Fruit fly (Drosophila melanogaster): ENCODE data around the gene RpS10b.

The RpS10b gene

DNA sequence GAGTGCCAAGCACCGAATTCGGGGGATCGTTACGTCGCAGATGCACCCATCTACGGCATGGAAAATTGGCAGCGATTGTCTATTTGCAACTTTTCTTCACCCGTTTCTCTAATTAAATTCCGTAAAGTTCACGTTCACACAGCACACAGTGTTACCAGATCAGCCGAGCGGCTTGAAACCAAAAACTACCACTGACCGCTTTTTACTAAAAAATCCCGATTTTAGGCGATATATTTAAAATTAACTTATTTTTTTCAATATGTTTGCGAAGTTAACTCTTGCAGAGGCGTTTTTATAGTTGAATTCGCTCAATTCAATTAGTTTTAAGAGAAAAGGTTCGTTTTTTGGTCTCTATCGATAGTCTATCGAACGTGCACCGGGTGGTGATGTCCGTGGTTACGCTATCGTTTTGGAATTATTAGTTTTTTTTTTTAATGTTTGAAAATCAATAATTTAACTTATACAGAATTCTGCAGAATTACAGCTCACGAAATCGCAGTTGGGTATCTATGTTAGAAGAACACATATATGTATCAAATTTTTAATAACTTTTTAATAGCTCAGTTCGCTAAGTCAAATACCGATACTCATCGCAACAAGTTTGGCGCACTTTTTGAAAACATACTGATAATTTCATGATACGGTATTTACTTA lies 18.1 kb upstream of the RpS10b start, which contains the start of gene Tao (continued):
- TF ChIP-seq sd (tag; optimal IDR thresholded peaks at IDR 0.05) (no peak), sim (GFP tag; IDR thresholded peaks at IDR 0.05) (no peak), seq (GFP tag; IDR thresholded peaks at IDR 0.05) (no peak), Lhr (GFP tag; optimal IDR thresholded peaks at IDR 0.05) (no peak), NfI (GFP tag; optimal IDR thresholded peaks at IDR 0.05) (no peak), Ada2b (GFP tag; IDR thresholded peaks at IDR 0.05) (no peak), ac (GFP tag; optimal IDR thresholded peaks at IDR 0.05) (no peak), klu (GFP tag; IDR thresholded peaks at IDR 0.05) (no peak), CG15696 (tag; optimal IDR thresholded peaks at IDR 0.05) (no peak), salm (tag; optimal IDR thresholded peaks at IDR 0.05) (no peak), Side (GFP tag; optimal IDR thresholded peaks at IDR 0.05) (no peak), HLH3B (GFP tag; IDR thresholded peaks at IDR 0.05) (no peak), CG32772 (GFP tag; IDR thresholded peaks at IDR 0.05) (no peak), CG31365 (tag; optimal IDR thresholded peaks at IDR 0.05) (no peak), CG17359 (tag; optimal IDR thresholded peaks at IDR 0.05) (no peak), inv (GFP tag; IDR thresholded peaks at IDR 0.05; ENCODE audit: partially characterized antibody) (peak; percentile 87), Dbx (GFP tag; IDR thresholded peaks at IDR 0.05) (no peak), Bteb2 (GFP tag; optimal IDR thresholded peaks at IDR 0.05) (no peak), gcm (GFP tag; optimal IDR thresholded peaks at IDR 0.05) (no peak), CG17328 (GFP tag; IDR thresholded peaks at IDR 0.05) (no peak), CG10543 (GFP tag; optimal IDR thresholded peaks at IDR 0.05) (no peak), az2 (GFP tag; optimal IDR thresholded peaks at IDR 0.05) (no peak), CG43689 (GFP tag; IDR thresholded peaks at IDR 0.05) (no peak), CG4328 (GFP tag; optimal IDR thresholded peaks at IDR 0.05) (no peak), mam (GFP tag; optimal IDR thresholded peaks at IDR 0.05) (no peak), CkIIα-i1 (GFP tag; IDR thresholded peaks at IDR 0.05) (no peak), oc (tag; optimal IDR thresholded peaks at IDR 0.05) (no peak), CG18599 (GFP tag; optimal IDR thresholded peaks at IDR 0.05) (no peak), ham (GFP tag; IDR thresholded peaks at IDR 0.05) (no peak), grau (tag; optimal IDR thresholded peaks at IDR 0.05) (no peak), bab2 (GFP tag; optimal IDR thresholded peaks at IDR 0.05) (no peak), Vsx1 (GFP tag; optimal IDR thresholded peaks at IDR 0.05) (no peak), tll (GFP tag; optimal IDR thresholded peaks at IDR 0.05) (no peak)

DNA sequence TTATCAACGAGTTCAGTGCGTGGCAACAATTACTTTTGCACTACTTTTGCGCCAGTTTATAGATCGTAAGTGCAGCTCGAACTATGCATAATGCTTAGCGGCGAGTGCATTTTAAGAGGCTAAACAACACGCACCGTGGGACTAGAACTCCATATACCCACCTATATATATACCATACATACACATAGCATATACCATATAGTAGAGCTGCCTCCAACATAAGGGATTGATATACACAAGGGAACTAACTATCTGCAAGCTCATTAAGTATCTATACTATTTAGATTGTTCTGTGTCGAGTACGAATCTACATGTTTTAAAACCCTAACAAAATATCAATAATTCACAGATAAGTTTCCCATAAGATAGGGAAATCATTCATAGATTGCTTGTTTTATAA lies 15.9 kb upstream of the RpS10b start, which contains the start of gene CG14218:
Gene CG14218, minus strand, starts transcription at position 101 of the 400 bp plus-strand sequence.
- no peak for TF ChIP-seq CG9932 (GFP tag; IDR thresholded peaks at IDR 0.05)
- TF ChIP-seq exex (tag; optimal IDR thresholded peaks at IDR 0.05), result peak; percentile 30
- TF ChIP-seq sens (GFP tag), result peak; percentile 35
- no peak for TF ChIP-seq Dek (tag; optimal IDR thresholded peaks at IDR 0.05)
- no peak for TF ChIP-seq bowl (GFP tag; IDR thresholded peaks at IDR 0.05)
- no peak for TF ChIP-seq peb (GFP tag; IDR thresholded peaks at IDR 0.05)
- no peak for TF ChIP-seq CG11695 (GFP tag; IDR thresholded peaks at IDR 0.05)
- no peak for TF ChIP-seq CG9727 (GFP tag; optimal IDR thresholded peaks at IDR 0.05)
- TF ChIP-seq lov (optimal IDR thresholded peaks at IDR 0.05), result no peak
- no peak for TF ChIP-seq lov (GFP tag; IDR thresholded peaks at IDR 0.05)
- no peak for TF ChIP-seq chm (GFP tag; IDR thresholded peaks at IDR 0.05)
- TF ChIP-seq vnd (GFP tag; IDR thresholded peaks at IDR 0.05; ENCODE audit: partially characterized antibody), result no peak
- no peak for TF ChIP-seq CG1024 (GFP tag; IDR thresholded peaks at IDR 0.05)
- no peak for TF ChIP-seq CG3065 (GFP tag; optimal IDR thresholded peaks at IDR 0.05)
- no peak for TF ChIP-seq MESR4 (GFP tag; optimal IDR thresholded peaks at IDR 0.05)
- TF ChIP-seq Ets65A (GFP tag), result no peak

Data from whole organism, embryonic.